Fruit fly (Drosophila melanogaster) whole organism, prepupa: Measurements from ENCODE around the gene CG13654.

ENCODE experiments used
- CG10631 ChIP-seq: fragments of 200-800 bp; sonication (Bioruptor generic); optimal IDR thresholded peaks from 2 replicates; lab custom pipeline; 2016; ENCODE audit warnings: missing biosample characterization, missing genetic modification characterization
- CG11762 ChIP-seq: fragments of 200-800 bp; sonication (Bioruptor generic); optimal IDR thresholded peaks from 3 replicates; lab custom pipeline; 2016; ENCODE audit warnings: missing biosample characterization, missing genetic modification characterization; ENCODE audit not compliant: insufficient read depth
- CG11902 ChIP-seq: fragments of 200-800 bp; sonication (Bioruptor generic); optimal IDR thresholded peaks from 3 replicates; lab custom pipeline; 2016; ENCODE audit warnings: missing biosample characterization, missing genetic modification characterization
- CG15336 ChIP-seq: fragments of 200-800 bp; sonication (Bioruptor generic); IDR thresholded peaks from 2 replicates; pipeline ENCODE4 v1.3.6; 2022; ENCODE audit warnings: missing biosample characterization, missing genetic modification characterization
- CG1621 ChIP-seq: fragments of 200-800 bp; sonication (Bioruptor generic); optimal IDR thresholded peaks from 3 replicates; lab custom pipeline; 2018; ENCODE audit warnings: missing biosample characterization, mild to moderate bottlenecking, missing genetic modification characterization
- CG3032 ChIP-seq: fragments of 200-800 bp; optimal IDR thresholded peaks from 2 replicates; lab custom pipeline; 2019; ENCODE audit warnings: missing biosample characterization, mild to moderate bottlenecking, missing genetic modification characterization, moderate library complexity
- CG31627 ChIP-seq: fragments of 200-800 bp; sonication (Bioruptor generic); optimal IDR thresholded peaks from 3 replicates; lab custom pipeline; 2016; ENCODE audit warnings: missing biosample characterization, missing genetic modification characterization
- CG32006 ChIP-seq: fragments of 200-800 bp; sonication (Bioruptor generic); optimal IDR thresholded peaks from 3 replicates; lab custom pipeline; 2017; ENCODE audit warnings: missing biosample characterization, mild to moderate bottlenecking, missing genetic modification characterization
- CG34406 ChIP-seq: fragments of 200-800 bp; sonication (Bioruptor generic); optimal IDR thresholded peaks from 3 replicates; lab custom pipeline; 2016; ENCODE audit warnings: missing biosample characterization, missing genetic modification characterization
- CG3919 ChIP-seq: fragments of 200-800 bp; sonication (Bioruptor generic); optimal IDR thresholded peaks from 3 replicates; lab custom pipeline; 2016; ENCODE audit warnings: missing biosample characterization, missing genetic modification characterization
- CG6163 ChIP-seq: fragments of 200-800 bp; sonication (Bioruptor generic); IDR thresholded peaks from 3 replicates; pipeline ENCODE4 v1.3.6; 2022; ENCODE audit warnings: missing biosample characterization, missing genetic modification characterization
- CG6276 ChIP-seq: fragments of 200-800 bp; sonication (Bioruptor generic); optimal IDR thresholded peaks from 2 replicates; lab custom pipeline; 2017; ENCODE audit warnings: missing biosample characterization, mild to moderate bottlenecking, missing genetic modification characterization
- CG6792 ChIP-seq: fragments of 200-800 bp; sonication (Bioruptor generic); optimal IDR thresholded peaks from 3 replicates; lab custom pipeline; 2016; ENCODE audit warnings: missing biosample characterization, missing genetic modification characterization
- CG6808 ChIP-seq: fragments of 200-800 bp; sonication (Bioruptor generic); optimal IDR thresholded peaks from 3 replicates; lab custom pipeline; 2017; ENCODE audit warnings: missing biosample characterization, missing genetic modification characterization, mild to moderate bottlenecking, moderate library complexity, missing genetic modification reagents
- CG6854 ChIP-seq: fragments of 200-800 bp; sonication (Bioruptor generic); optimal IDR thresholded peaks from 2 replicates; lab custom pipeline; 2017; ENCODE audit warnings: missing biosample characterization, mild to moderate bottlenecking, missing genetic modification characterization
- CG8319 ChIP-seq: fragments of 200-800 bp; sonication (Bioruptor generic); optimal IDR thresholded peaks from 3 replicates; lab custom pipeline; 2016; ENCODE audit warnings: missing biosample characterization, missing genetic modification characterization
- Eip78C ChIP-seq: fragments of 200-800 bp; sonication (Bioruptor generic); peaks from one replicate; lab custom pipeline; 2016; ENCODE audit warnings: missing biosample characterization, missing genetic modification characterization
- Gug ChIP-seq: fragments of 200-800 bp; sonication (Bioruptor generic); IDR thresholded peaks from 2 replicates; pipeline ENCODE4 v1.3.6; 2022; ENCODE audit warnings: missing biosample characterization, missing genetic modification characterization
- Hr38 ChIP-seq: sonication (Bioruptor generic); optimal IDR thresholded peaks from 2 replicates; lab custom pipeline; 2016; ENCODE audit warnings: missing biosample characterization, missing genetic modification characterization
- Lpt ChIP-seq: fragments of 200-800 bp; sonication (Bioruptor generic); optimal IDR thresholded peaks from 3 replicates; lab custom pipeline; 2016; ENCODE audit warnings: missing biosample characterization, missing genetic modification characterization
- Met ChIP-seq: fragments of 200-800 bp; sonication (Bioruptor generic); optimal IDR thresholded peaks from 3 replicates; lab custom pipeline; 2016; ENCODE audit warnings: missing biosample characterization, missing genetic modification characterization
- Smox ChIP-seq: fragments of 200-800 bp; sonication (Bioruptor generic); optimal IDR thresholded peaks from 3 replicates; lab custom pipeline; 2016; ENCODE audit warnings: missing biosample characterization, missing genetic modification characterization
- Sox15 ChIP-seq: fragments of 200-800 bp; sonication (Bioruptor generic); optimal IDR thresholded peaks from 3 replicates; lab custom pipeline; 2016; ENCODE audit warnings: missing biosample characterization, missing genetic modification characterization
- acj6 ChIP-seq: fragments of 200-800 bp; sonication (Bioruptor generic); optimal IDR thresholded peaks from 3 replicates; lab custom pipeline; 2016; ENCODE audit warnings: missing biosample characterization, missing genetic modification characterization
- cyc ChIP-seq: fragments of 200-800 bp; sonication (Bioruptor generic); optimal IDR thresholded peaks from 3 replicates; lab custom pipeline; 2016; ENCODE audit warnings: missing biosample characterization, missing genetic modification characterization
- dsx ChIP-seq: fragments of 200-800 bp; optimal IDR thresholded peaks from 3 replicates; lab custom pipeline; 2019; ENCODE audit warnings: missing biosample characterization, mild to moderate bottlenecking, missing genetic modification characterization, moderate library complexity; ENCODE audit not compliant: poor library complexity, severe bottlenecking
- fd59A ChIP-seq: fragments of 200-800 bp; sonication (Bioruptor generic); optimal IDR thresholded peaks from 2 replicates; lab custom pipeline; 2017; ENCODE audit warnings: missing biosample characterization, mild to moderate bottlenecking, missing genetic modification characterization, missing genetic modification reagents
- fkh ChIP-seq: fragments of 200-800 bp; sonication (Bioruptor generic); optimal IDR thresholded peaks from 3 replicates; lab custom pipeline; 2017; ENCODE audit warnings: missing biosample characterization, mild to moderate bottlenecking, missing genetic modification characterization, moderate library complexity
- lz ChIP-seq: fragments of 200-800 bp; sonication (Bioruptor generic); optimal IDR thresholded peaks from 3 replicates; lab custom pipeline; 2016; ENCODE audit warnings: missing biosample characterization, missing genetic modification characterization
- net ChIP-seq: fragments of 200-800 bp; sonication (Bioruptor generic); optimal IDR thresholded peaks from 3 replicates; lab custom pipeline; 2016; ENCODE audit warnings: missing biosample characterization, missing genetic modification characterization
- salr ChIP-seq, 2 experiments: fragments of 200-800 bp; sonication (Bioruptor generic); optimal IDR thresholded peaks; 3 replicates each; lab custom pipeline; 2016 to 2018; ENCODE audit warnings: missing biosample characterization in 2 of 2, missing genetic modification characterization in 2 of 2, mild to moderate bottlenecking in 1 of 2
- svp ChIP-seq: fragments of 200-800 bp; sonication (Bioruptor generic); peaks from one replicate; lab custom pipeline; 2016; ENCODE audit warnings: missing biosample characterization, missing genetic modification characterization
- vri ChIP-seq: fragments of 200-800 bp; sonication (Bioruptor generic); optimal IDR thresholded peaks from 3 replicates; lab custom pipeline; 2016; ENCODE audit warnings: missing biosample characterization, mild to moderate bottlenecking, missing genetic modification characterization

The CG13654 gene

DNA sequence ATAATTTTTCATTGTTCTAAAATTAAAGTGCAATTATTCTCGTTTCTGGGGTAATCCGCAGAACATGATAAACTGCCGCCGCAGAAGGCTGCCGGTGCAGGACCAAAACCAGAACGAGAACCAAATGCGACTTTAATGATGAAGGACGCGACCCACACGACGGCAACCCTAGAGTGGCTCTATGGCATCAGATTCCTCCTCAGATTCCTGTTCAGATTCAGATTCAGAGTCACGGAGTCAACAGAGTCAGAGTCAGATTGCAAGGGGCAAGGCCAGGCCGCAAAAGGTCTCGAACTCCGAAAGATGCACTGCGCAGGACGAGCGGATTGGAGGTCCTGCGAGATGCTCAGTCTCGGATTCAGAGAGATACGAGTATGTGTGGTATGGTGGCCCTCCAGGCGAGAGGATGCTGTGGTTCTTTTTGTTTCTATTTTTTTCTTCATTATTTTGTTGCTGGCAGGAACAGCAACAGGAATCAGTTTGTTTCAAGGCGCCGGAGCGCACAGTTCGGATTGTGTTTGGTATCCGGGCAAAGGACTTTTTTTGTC, at the start of gene CG13654:
CG13654 (plus strand) TSS at position 498 of the 548 bp plus-strand sequence.
- no peak for TF ChIP-seq salr (GFP tag; optimal IDR thresholded peaks at IDR 0.05; lab: Kevin White, UChicago)
- TF ChIP-seq Hr38 (GFP tag; lab: Kevin White, UChicago): no peak
- no peak for TF ChIP-seq cyc (GFP tag; lab: Kevin White, UChicago)
- TF ChIP-seq CG8319 (GFP tag; lab: Kevin White, UChicago): no peak
- no peak for TF ChIP-seq CG15336
- TF ChIP-seq CG11902 (GFP tag; lab: Kevin White, UChicago): no peak
- no peak for TF ChIP-seq dsx (GFP tag; lab: Kevin White, UChicago)
- TF ChIP-seq CG31627 (GFP tag; lab: Kevin White, UChicago): no peak
- TF ChIP-seq CG6163 (GFP tag; lab: Robert Waterston, UW): no peak
- no peak for TF ChIP-seq CG3032
- no peak for TF ChIP-seq CG6276 (GFP tag; lab: Kevin White, UChicago)
- no peak for TF ChIP-seq Smox
- no peak for TF ChIP-seq CG6792 (GFP tag; lab: Kevin White, UChicago)
- TF ChIP-seq Met (GFP tag; lab: Kevin White, UChicago): no peak
- TF ChIP-seq CG1621 (tag; lab: Kevin White, UChicago): no peak
- TF ChIP-seq CG6854 (GFP tag; lab: Kevin White, UChicago): no peak
- TF ChIP-seq CG3919 (GFP tag; lab: Kevin White, UChicago): no peak

DNA sequence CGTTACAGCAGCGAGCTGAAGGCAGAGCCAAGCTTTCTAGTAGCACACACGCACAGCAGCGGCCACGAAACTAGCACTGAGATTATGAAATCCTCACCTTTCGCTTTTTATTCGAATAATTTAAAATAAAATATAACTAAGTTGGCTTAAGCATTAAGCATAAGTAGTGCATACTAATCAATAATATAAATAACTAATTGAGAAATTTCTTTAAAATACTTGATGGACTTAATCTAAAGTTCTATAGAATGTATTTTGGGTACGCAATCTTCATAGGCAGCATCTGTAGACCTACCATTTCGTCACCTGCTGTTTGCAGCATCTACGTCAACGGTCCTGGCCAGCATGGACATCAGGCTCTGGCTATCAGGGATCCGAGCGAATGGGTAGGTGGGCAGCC, 47.3 kb upstream of the CG13654 start:
- peak; percentile 2 for TF ChIP-seq CG32006
- no peak for TF ChIP-seq fkh (GFP tag; lab: Kevin White, UChicago)
- TF ChIP-seq Eip78C (GFP tag; lab: Kevin White, UChicago): peak; percentile 27
- TF ChIP-seq svp (GFP tag; lab: Kevin White, UChicago): peak; percentile 15

DNA sequence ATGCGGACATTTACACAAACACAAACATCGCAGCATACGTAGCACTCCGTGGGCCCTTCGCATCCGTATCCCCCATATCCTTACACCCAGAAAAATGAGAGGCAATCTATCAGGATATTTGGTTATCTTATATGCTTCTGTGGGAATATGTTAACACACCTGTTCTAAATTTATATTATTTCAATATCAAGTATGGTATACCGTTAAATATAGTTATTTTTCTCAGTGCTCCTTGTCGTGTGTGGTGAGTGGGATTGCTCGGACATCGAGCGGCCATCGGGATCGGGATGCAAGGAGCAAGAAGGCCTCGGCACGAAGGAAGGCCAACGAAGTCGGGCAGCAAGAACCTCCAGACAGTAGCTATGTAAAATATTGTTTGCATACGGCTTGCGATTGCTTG, 38.1 kb upstream of the CG13654 start:
- TF ChIP-seq Smox: no peak
- TF ChIP-seq Eip78C (GFP tag; lab: Kevin White, UChicago): peak; percentile 60
- no peak for TF ChIP-seq lz (GFP tag; lab: Kevin White, UChicago)
- TF ChIP-seq Lpt: no peak
- TF ChIP-seq svp (GFP tag; lab: Kevin White, UChicago): peak; percentile 13

DNA sequence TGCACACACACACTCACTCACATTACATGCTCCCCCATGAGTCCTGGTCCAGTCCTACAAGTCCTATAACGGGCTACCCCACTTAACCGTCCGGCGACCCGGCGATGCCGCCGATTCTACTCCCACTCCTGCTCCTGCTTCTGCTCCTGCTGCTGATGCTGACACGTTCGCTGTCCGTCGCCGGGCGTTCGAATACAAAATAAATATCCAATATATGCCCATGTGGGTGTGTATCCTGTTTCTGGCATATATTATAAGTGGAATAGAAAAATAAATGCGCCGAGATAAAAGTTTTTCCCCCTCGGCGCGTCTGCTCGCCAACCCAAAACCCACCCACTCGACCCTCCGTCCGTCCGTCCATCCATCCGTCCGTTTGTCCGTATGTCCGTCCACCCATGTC, 32.8 kb upstream of the CG13654 start:
- no peak for TF ChIP-seq Sox15 (GFP tag; lab: Kevin White, UChicago)
- no peak for TF ChIP-seq CG31627 (GFP tag; lab: Kevin White, UChicago)
- TF ChIP-seq CG11762 (GFP tag; lab: Kevin White, UChicago): no peak
- no peak for TF ChIP-seq CG6854 (GFP tag; lab: Kevin White, UChicago)
- no peak for TF ChIP-seq CG6808
- no peak for TF ChIP-seq acj6 (GFP tag; lab: Kevin White, UChicago)
- TF ChIP-seq vri: no peak
- TF ChIP-seq CG32006: no peak
- TF ChIP-seq fd59A: no peak
- no peak for TF ChIP-seq CG6792 (GFP tag; lab: Kevin White, UChicago)
- no peak for TF ChIP-seq salr (GFP tag; optimal IDR thresholded peaks at IDR 0.05; lab: Kevin White, UChicago)
- TF ChIP-seq CG10631 (GFP tag; lab: Kevin White, UChicago): no peak
- no peak for TF ChIP-seq Eip78C (GFP tag; lab: Kevin White, UChicago)
- no peak for TF ChIP-seq cyc (GFP tag; lab: Kevin White, UChicago)
- no peak for TF ChIP-seq Gug
- TF ChIP-seq Lpt: no peak
- TF ChIP-seq CG34406 (GFP tag; lab: Kevin White, UChicago): no peak
- TF ChIP-seq net (GFP tag; lab: Kevin White, UChicago): no peak
- no peak for TF ChIP-seq CG6163 (GFP tag; lab: Robert Waterston, UW)
